Worm (Caenorhabditis elegans) whole organism, early embryonic: Measurements from ENCODE around the gene dyci-1.
A peak's percentile ranks its signal among the peaks of the same experiment; 100 is the strongest.

Experiments
- B0310.2 ChIP-seq: sonication (generic microtip); optimal IDR thresholded peaks from 2 replicates; lab custom pipeline; 2016; ENCODE audit warnings: mild to moderate bottlenecking, missing genetic modification characterization, missing compliant biosample characterization
- F13C5.2 ChIP-seq: sonication (generic microtip); optimal IDR thresholded peaks from 2 replicates; lab custom pipeline; 2017; ENCODE audit warnings: mild to moderate bottlenecking, missing genetic modification characterization, inconsistent platforms, missing compliant biosample characterization
- aly-1 ChIP-seq: sonication (generic microtip); optimal IDR thresholded peaks from 2 replicates; lab custom pipeline; 2016; ENCODE audit warnings: missing genetic modification characterization, missing compliant biosample characterization
- ama-1 ChIP-seq: fragments of 150-350 bp; optimal IDR thresholded peaks from 2 replicates; lab custom pipeline; 2014
- ceh-13 ChIP-seq: fragments of 200-800 bp; sonication (Bioruptor generic); optimal IDR thresholded peaks from 2 replicates; lab custom pipeline; 2018; ENCODE audit warnings: mild to moderate bottlenecking, missing genetic modification characterization, missing compliant biosample characterization
- ceh-36 ChIP-seq: sonication (generic microtip); optimal IDR thresholded peaks from 2 replicates; lab custom pipeline; 2016; ENCODE audit warnings: missing genetic modification characterization, inconsistent platforms, missing compliant biosample characterization
- ets-7 ChIP-seq: sonication (generic microtip); optimal IDR thresholded peaks from 2 replicates; lab custom pipeline; 2016; ENCODE audit warnings: missing genotype, missing genetic modification characterization, missing compliant biosample characterization
- flt-1 ChIP-seq: fragments of 200-800 bp; sonication (Bioruptor generic); IDR thresholded peaks from 2 replicates; pipeline ENCODE4 v1.3.6; 2022; ENCODE audit warnings: missing genetic modification characterization, missing compliant biosample characterization
- hmbx-1 ChIP-seq: sonication (generic microtip); optimal IDR thresholded peaks from 2 replicates; lab custom pipeline; 2016; ENCODE audit warnings: mild to moderate bottlenecking, missing genetic modification characterization, missing compliant biosample characterization
- hmg-4 ChIP-seq: fragments of 200-800 bp; sonication (Bioruptor generic); optimal IDR thresholded peaks from 2 replicates; lab custom pipeline; 2018; ENCODE audit warnings: mild to moderate bottlenecking, missing genetic modification characterization, missing compliant biosample characterization
- hnd-1 ChIP-seq: sonication (generic microtip); optimal IDR thresholded peaks from 2 replicates; lab custom pipeline; 2016; ENCODE audit warnings: missing genetic modification characterization, missing compliant biosample characterization
- pes-1 ChIP-seq: fragments of 200-800 bp; sonication (Bioruptor generic); IDR thresholded peaks from 2 replicates; pipeline ENCODE4 v1.3.6; 2022; ENCODE audit warnings: missing genetic modification reagents, missing genetic modification characterization, missing compliant biosample characterization
- scrt-1 ChIP-seq: fragments of 200-800 bp; sonication (Bioruptor generic); IDR thresholded peaks from 2 replicates; pipeline ENCODE4 v1.3.6; 2022; ENCODE audit warnings: missing genetic modification characterization, missing compliant biosample characterization
- sea-1 ChIP-seq: fragments of 200-800 bp; sonication (Bioruptor generic); conservative IDR thresholded peaks from 2 replicates; pipeline ENCODE4 v1.3.6; 2022; ENCODE audit warnings: missing genetic modification characterization, missing compliant biosample characterization
- tbx-11 ChIP-seq: fragments of 200-800 bp; sonication (Bioruptor generic); IDR thresholded peaks from 2 replicates; pipeline ENCODE4 v1.3.6; 2022; ENCODE audit warnings: missing genetic modification characterization, missing compliant biosample characterization
- tbx-37 ChIP-seq: fragments of 200-800 bp; sonication (Bioruptor generic); conservative IDR thresholded peaks from 2 replicates; pipeline ENCODE4 v1.3.6; 2022; ENCODE audit warnings: missing genetic modification reagents, missing genetic modification characterization, missing compliant biosample characterization
- tra-4 ChIP-seq: sonication (generic microtip); optimal IDR thresholded peaks from 2 replicates; lab custom pipeline; 2017; ENCODE audit warnings: missing genetic modification characterization, missing compliant biosample characterization

The dyci-1 gene

ce11 chrIV:6757011-6757410 is 28.1 kb downstream of the dyci-1 start, which contains the start of gene usp-4:
usp-4 (plus strand) TSS chrIV:6757311.
- TF ChIP-seq F13C5.2 (tag; lab: Kevin White, UChicago) (no peak), aly-1 (no peak), hmbx-1 (no peak), ceh-36 (tag; lab: Kevin White, UChicago) (no peak), ama-1 (lab: Kevin White, UChicago) (no peak), scrt-1 (no peak), B0310.2 (tag; lab: Kevin White, UChicago) (no peak), tra-4 (tag; lab: Kevin White, UChicago) (no peak), hnd-1 (tag; lab: Kevin White, UChicago) (no peak), ets-7 (tag; lab: Kevin White, UChicago) (no peak), tbx-37 (GFP tag; lab: Robert Waterston, UW) (no peak), ceh-13 (no peak), hmg-4 (GFP tag; lab: Kevin White, UChicago) (no peak), pes-1 (GFP tag; lab: Robert Waterston, UW) (no peak), sea-1 (GFP tag; lab: Robert Waterston, UW) (no peak), tbx-11 (no peak)

ce11 chrIV:6756374-6756773 is 28.7 kb downstream of the dyci-1 start:
- TF ChIP-seq sea-1 (GFP tag; lab: Robert Waterston, UW): peak; percentile 91
- no peak; the same call in 1 of the 2 replicates for TF ChIP-seq pes-1 (GFP tag; lab: Robert Waterston, UW)
- TF ChIP-seq tra-4 (tag; lab: Kevin White, UChicago): no peak
- no peak for TF ChIP-seq ama-1 (lab: Kevin White, UChicago)
- TF ChIP-seq hnd-1 (tag; lab: Kevin White, UChicago): peak; percentile 60
- peak; percentile 47 for TF ChIP-seq B0310.2 (tag; lab: Kevin White, UChicago)
- TF ChIP-seq aly-1: peak; percentile 82
- peak; percentile 91 for TF ChIP-seq hmg-4 (GFP tag; lab: Kevin White, UChicago)
- peak; percentile 55 for TF ChIP-seq ceh-13
- peak; percentile 83 for TF ChIP-seq scrt-1
- TF ChIP-seq tbx-37 (GFP tag; lab: Robert Waterston, UW): peak; percentile 81
- peak; percentile 94 for TF ChIP-seq F13C5.2 (tag; lab: Kevin White, UChicago)
- TF ChIP-seq ceh-36 (tag; lab: Kevin White, UChicago): peak; percentile 71
- TF ChIP-seq tbx-11: peak; percentile 80
- peak; percentile 27 for TF ChIP-seq hmbx-1
- peak; percentile 78 for TF ChIP-seq flt-1 (GFP tag; lab: Robert Waterston, UW)
- TF ChIP-seq ets-7 (tag; lab: Kevin White, UChicago): peak; percentile 69

- no peak for TF ChIP-seq hmbx-1
- TF ChIP-seq scrt-1: no peak
- TF ChIP-seq ets-7 (tag; lab: Kevin White, UChicago): no peak
- no peak for TF ChIP-seq pes-1 (GFP tag; lab: Robert Waterston, UW)
- no peak for TF ChIP-seq B0310.2 (tag; lab: Kevin White, UChicago)
- TF ChIP-seq tra-4 (tag; lab: Kevin White, UChicago): no peak
- no peak for TF ChIP-seq F13C5.2 (tag; lab: Kevin White, UChicago)
- TF ChIP-seq tbx-37 (GFP tag; lab: Robert Waterston, UW): no peak
- no peak for TF ChIP-seq tbx-11
- no peak for TF ChIP-seq hnd-1 (tag; lab: Kevin White, UChicago)
- TF ChIP-seq aly-1: no peak
- TF ChIP-seq ama-1 (lab: Kevin White, UChicago): no peak
- no peak for TF ChIP-seq ceh-13
- TF ChIP-seq hmg-4 (GFP tag; lab: Kevin White, UChicago): no peak
- TF ChIP-seq sea-1 (GFP tag; lab: Robert Waterston, UW): no peak
These were observed 33.9 kb downstream of the dyci-1 start for ce11 chrIV:6751213-6751612.

- no peak for TF ChIP-seq tbx-37 (GFP tag; lab: Robert Waterston, UW)
- TF ChIP-seq ceh-13: no peak
- no peak for TF ChIP-seq tra-4 (tag; lab: Kevin White, UChicago)
- TF ChIP-seq B0310.2 (tag; lab: Kevin White, UChicago): no peak
- no peak for TF ChIP-seq F13C5.2 (tag; lab: Kevin White, UChicago)
- no peak for TF ChIP-seq sea-1 (GFP tag; lab: Robert Waterston, UW)
These were observed 35.0 kb downstream of the dyci-1 start for ce11 chrIV:6750117-6750516.

- TF ChIP-seq ama-1 (lab: Kevin White, UChicago): no peak
- no peak for TF ChIP-seq tbx-37 (GFP tag; lab: Robert Waterston, UW)
- no peak for TF ChIP-seq hnd-1 (tag; lab: Kevin White, UChicago)
- TF ChIP-seq F13C5.2 (tag; lab: Kevin White, UChicago): no peak
- TF ChIP-seq sea-1 (GFP tag; lab: Robert Waterston, UW): no peak
- TF ChIP-seq aly-1: no peak
- TF ChIP-seq hmg-4 (GFP tag; lab: Kevin White, UChicago): no peak
- no peak for TF ChIP-seq tbx-11
- TF ChIP-seq ceh-13: no peak
- no peak for TF ChIP-seq B0310.2 (tag; lab: Kevin White, UChicago)
- no peak for TF ChIP-seq tra-4 (tag; lab: Kevin White, UChicago)
- TF ChIP-seq ceh-36 (tag; lab: Kevin White, UChicago): no peak
- no peak for TF ChIP-seq hmbx-1
- no peak for TF ChIP-seq scrt-1
These were observed 36.6 kb downstream of the dyci-1 start, which contains the start of gene lin-45 for ce11 chrIV:6748491-6748890. lin-45 (minus strand) TSS chrIV:6748572.

ce11 chrIV:6747652-6748051 is 37.4 kb downstream of the dyci-1 start:
- TF ChIP-seq ets-7 (tag; lab: Kevin White, UChicago) (no peak), tbx-11 (no peak), B0310.2 (tag; lab: Kevin White, UChicago) (no peak), ceh-36 (tag; lab: Kevin White, UChicago) (no peak), tra-4 (tag; lab: Kevin White, UChicago) (no peak), ama-1 (lab: Kevin White, UChicago) (no peak), hmg-4 (GFP tag; lab: Kevin White, UChicago) (no peak), aly-1 (no peak), pes-1 (GFP tag; lab: Robert Waterston, UW) (peak; percentile 42; the same call in 1 of the 2 replicates), scrt-1 (no peak), ceh-13 (no peak), tbx-37 (GFP tag; lab: Robert Waterston, UW) (peak; percentile 42; the same call in 1 of the 2 replicates), F13C5.2 (tag; lab: Kevin White, UChicago) (no peak), hmbx-1 (no peak), hnd-1 (tag; lab: Kevin White, UChicago) (no peak), sea-1 (GFP tag; lab: Robert Waterston, UW) (no peak)
